Worm (Caenorhabditis elegans) whole organism, L2 larva: Measurements from ENCODE around the gene C12D8.21.
A peak's percentile ranks its signal among the peaks of the same experiment; 100 is the strongest.

ENCODE experiments used
- ZK546.5 ChIP-seq: sonication (generic microtip); optimal IDR thresholded peaks from 2 replicates; lab custom pipeline; 2017; ENCODE audit warnings: missing biosample characterization, missing genetic modification characterization
- aly-2 ChIP-seq: fragments of 150-350 bp; optimal IDR thresholded peaks from 2 replicates; lab custom pipeline; 2014; ENCODE audit warnings: missing biosample characterization, missing genetic modification characterization
- nhr-129 ChIP-seq: fragments of 150-350 bp; optimal IDR thresholded peaks from 2 replicates; lab custom pipeline; 2014; ENCODE audit warnings: missing biosample characterization, missing genetic modification characterization
- nhr-25 ChIP-seq: fragments of 150-350 bp; sonication (generic microtip); optimal IDR thresholded peaks from 3 replicates; lab custom pipeline; 2014; ENCODE audit warnings: missing biosample characterization, missing genetic modification characterization
- nhr-77 ChIP-seq: fragments of 150-350 bp; optimal IDR thresholded peaks from 2 replicates; lab custom pipeline; 2014; ENCODE audit warnings: missing biosample characterization, missing genetic modification characterization
- skn-1 ChIP-seq: sonication (generic microtip); optimal IDR thresholded peaks from 2 replicates; lab custom pipeline; 2017; ENCODE audit warnings: missing biosample characterization, missing genetic modification characterization
- sma-3 ChIP-seq: sonication (generic microtip); optimal IDR thresholded peaks from 2 replicates; lab custom pipeline; 2016; ENCODE audit warnings: missing genetic modification reagents, missing genetic modification characterization, missing compliant biosample characterization
- snpc-4 ChIP-seq: fragments of 150-350 bp; optimal IDR thresholded peaks from 2 replicates; lab custom pipeline; 2014; ENCODE audit warnings: missing biosample characterization, missing genetic modification characterization
- unc-62 ChIP-seq: fragments of 150-350 bp; optimal IDR thresholded peaks from 2 replicates; lab custom pipeline; 2014; ENCODE audit warnings: missing biosample characterization, missing genetic modification reagents, missing genetic modification characterization
- zag-1 ChIP-seq: fragments of 150-350 bp; optimal IDR thresholded peaks from 2 replicates; lab custom pipeline; 2014; ENCODE audit warnings: missing biosample characterization, missing genetic modification characterization
- ztf-11 ChIP-seq: sonication (generic microtip); optimal IDR thresholded peaks from 2 replicates; lab custom pipeline; 2017; ENCODE audit warnings: missing biosample characterization, missing genetic modification characterization
- ztf-4 ChIP-seq: fragments of 150-350 bp; optimal IDR thresholded peaks from 2 replicates; lab custom pipeline; 2014; ENCODE audit warnings: missing biosample characterization, missing genetic modification characterization

DNA sequence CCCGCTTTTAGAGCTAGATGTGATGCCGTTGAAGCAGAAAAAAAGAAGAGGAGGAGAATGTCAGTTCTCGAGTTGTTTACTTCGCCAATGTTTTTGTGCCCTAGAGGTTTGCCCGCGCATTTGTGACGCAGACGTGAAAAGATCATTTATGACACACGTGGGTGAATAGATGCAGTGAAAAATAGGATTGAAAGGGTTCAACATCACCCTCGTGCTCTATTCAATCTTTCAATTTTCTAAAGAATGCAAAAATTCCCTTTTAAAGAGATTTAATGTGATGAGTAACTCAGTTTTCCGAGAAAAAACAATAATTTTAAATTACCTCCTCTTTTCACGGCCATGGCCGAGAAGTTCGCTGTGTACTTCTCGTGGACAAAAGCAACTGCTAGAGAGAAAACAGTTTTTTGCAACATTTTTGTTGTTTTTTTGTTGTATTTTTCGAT lies 5.5 kb upstream of the C12D8.21 start:
- TF ChIP-seq aly-2: no peak
- peak; percentile 88 for TF ChIP-seq nhr-129 (tag; lab: Kevin White, UChicago)
- no peak for TF ChIP-seq sma-3 (GFP tag; lab: Kevin White, UChicago)
- TF ChIP-seq zag-1 (tag; lab: Kevin White, UChicago): no peak
- TF ChIP-seq snpc-4 (tag; lab: Kevin White, UChicago): no peak
- no peak for TF ChIP-seq nhr-77 (tag; lab: Kevin White, UChicago)
- TF ChIP-seq ztf-4 (tag; lab: Kevin White, UChicago): peak; percentile 29
- TF ChIP-seq nhr-25: no peak
- TF ChIP-seq ZK546.5 (tag; lab: Kevin White, UChicago): no peak
- no peak for TF ChIP-seq unc-62
- no peak for TF ChIP-seq ztf-11
- TF ChIP-seq skn-1 (tag; lab: Kevin White, UChicago): no peak
